Worm (Caenorhabditis elegans): ENCODE measurements around the gene nape-1.

- no peak for TF ChIP-seq gmeb-2 (tag; optimal IDR thresholded peaks at IDR 0.05)
- no peak for TF ChIP-seq elt-2 (tag; optimal IDR thresholded peaks at IDR 0.05)
- no peak for TF ChIP-seq ceh-9 (tag; optimal IDR thresholded peaks at IDR 0.05)
- TF ChIP-seq unc-55 (GFP tag; optimal IDR thresholded peaks at IDR 0.05): no peak
- TF ChIP-seq npax-4 (tag; optimal IDR thresholded peaks at IDR 0.05): no peak
These were observed 9.2 kb downstream of the nape-1 start for ce11 chrIV:3731430-3731829.
